Fruit fly (Drosophila melanogaster): Measurements from ENCODE around the gene CG33912.

The CG33912 gene

DNA sequence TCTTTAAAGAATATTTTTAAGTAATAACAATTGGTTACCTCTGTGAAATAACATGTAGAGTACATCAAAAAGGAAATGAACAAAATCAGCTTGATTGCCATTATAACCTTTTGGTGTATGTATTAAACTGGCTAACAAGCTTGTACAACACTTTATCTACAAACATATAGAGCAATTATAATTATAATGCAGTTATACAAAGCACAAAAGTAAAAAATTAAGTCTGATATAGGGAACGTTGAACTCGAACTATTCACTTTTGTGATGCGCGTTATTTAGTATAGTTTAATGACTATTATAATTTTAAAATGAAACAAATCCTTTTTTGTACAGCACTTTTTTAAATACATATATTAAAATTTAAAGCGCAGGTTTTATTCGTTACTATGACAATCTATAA lies at the start of gene CG33912:
Gene CG33912, minus strand, starts transcription at position 101 of the 400 bp plus-strand sequence.
- TF ChIP-seq Dll (optimal IDR thresholded peaks at IDR 0.05) (no peak), pan (optimal IDR thresholded peaks at IDR 0.05) (no peak), CG8478 (optimal IDR thresholded peaks at IDR 0.05) (no peak), psq (optimal IDR thresholded peaks at IDR 0.05) (no peak), EcR (GFP tag; optimal IDR thresholded peaks at IDR 0.05) (no peak), usp (GFP tag; optimal IDR thresholded peaks at IDR 0.05) (no peak)

DNA sequence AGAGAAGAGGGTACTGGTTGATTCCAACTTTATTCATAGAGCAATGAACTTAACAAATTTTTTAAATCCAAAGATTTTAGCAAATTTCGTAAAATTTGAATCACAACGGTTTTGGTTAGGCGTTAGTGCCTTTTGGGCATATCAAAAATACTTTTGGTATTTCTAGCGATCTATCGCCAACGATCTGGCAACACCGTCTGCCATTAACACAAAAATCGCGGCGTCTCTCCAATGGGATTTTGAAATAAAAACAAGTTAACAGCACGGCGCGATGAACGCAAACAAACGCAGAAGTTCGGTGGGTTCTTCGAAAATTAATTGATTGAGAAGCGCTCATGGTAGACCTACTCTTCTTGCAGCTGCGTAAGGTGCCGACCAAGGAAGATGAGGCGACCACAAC lies 44.7 kb upstream of the CG33912 start, which contains the start of gene Spc105R:
Gene Spc105R, plus strand, starts transcription at position 203 of the 400 bp plus-strand sequence.
- TF ChIP-seq EcR (GFP tag; optimal IDR thresholded peaks at IDR 0.05) = no peak
- no peak for TF ChIP-seq CG8478 (optimal IDR thresholded peaks at IDR 0.05)

dm6 chr3L:20798325-20798846 lies 42.9 kb upstream of the CG33912 start, which contains the start of the genes CG3698 and tzn:
Gene CG3698 (minus strand): TSS chr3L:20798375.
Gene tzn (plus strand): TSS chr3L:20798645.
- TF ChIP-seq pan (optimal IDR thresholded peaks at IDR 0.05) (no peak), psq (optimal IDR thresholded peaks at IDR 0.05) (no peak), usp (GFP tag; optimal IDR thresholded peaks at IDR 0.05) (no peak), EcR (GFP tag; optimal IDR thresholded peaks at IDR 0.05) (no peak), Dll (optimal IDR thresholded peaks at IDR 0.05) (no peak), CG8478 (optimal IDR thresholded peaks at IDR 0.05) (no peak)

DNA sequence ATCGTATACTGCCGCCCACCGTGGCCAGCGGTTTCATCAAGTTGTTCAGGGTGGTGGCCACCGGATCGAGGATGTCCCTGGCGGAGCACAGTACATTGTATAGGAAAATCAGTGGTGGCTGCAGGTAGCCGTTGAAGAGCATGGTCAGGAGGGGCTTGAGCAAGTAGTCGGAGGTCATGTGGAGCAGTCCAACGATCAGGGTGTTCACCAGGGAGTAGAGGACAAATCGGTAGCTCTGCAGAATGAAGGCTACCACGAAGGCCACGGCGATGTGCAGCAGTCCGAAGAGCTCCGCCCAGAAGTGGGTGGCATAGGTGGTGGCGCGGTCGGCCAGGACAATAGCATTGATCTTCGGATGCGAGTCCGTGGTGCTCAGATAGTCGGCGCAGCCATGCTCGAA lies 41.9 kb upstream of the CG33912 start:
- TF ChIP-seq Dll (optimal IDR thresholded peaks at IDR 0.05) (no peak), usp (GFP tag; optimal IDR thresholded peaks at IDR 0.05) (no peak), CG8478 (optimal IDR thresholded peaks at IDR 0.05) (no peak), pan (optimal IDR thresholded peaks at IDR 0.05) (no peak), EcR (GFP tag; optimal IDR thresholded peaks at IDR 0.05) (no peak), psq (optimal IDR thresholded peaks at IDR 0.05) (no peak)

DNA sequence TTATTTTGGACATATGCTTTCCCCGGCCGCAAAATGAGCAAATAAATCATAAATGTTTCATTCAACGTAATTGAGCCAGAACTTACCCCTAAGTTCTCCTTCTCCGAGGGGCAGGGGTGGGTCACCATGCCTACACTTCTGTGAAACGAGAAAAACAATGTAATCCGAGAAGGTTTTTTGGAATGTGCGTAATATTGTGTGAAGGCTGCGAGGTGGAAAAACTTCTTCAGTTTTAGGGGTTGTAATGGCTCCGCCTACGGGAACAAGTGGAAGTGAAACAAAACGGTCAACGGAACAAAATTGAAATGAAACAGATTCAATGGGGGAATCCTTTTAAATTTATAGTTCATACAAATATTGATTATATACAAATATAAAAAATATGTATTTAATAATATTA lies 41.3 kb upstream of the CG33912 start:
- TF ChIP-seq Dll (optimal IDR thresholded peaks at IDR 0.05) (no peak), pan (optimal IDR thresholded peaks at IDR 0.05) (no peak), psq (optimal IDR thresholded peaks at IDR 0.05) (no peak), EcR (GFP tag; optimal IDR thresholded peaks at IDR 0.05) (no peak), CG8478 (optimal IDR thresholded peaks at IDR 0.05) (no peak), usp (GFP tag; optimal IDR thresholded peaks at IDR 0.05) (no peak)

DNA sequence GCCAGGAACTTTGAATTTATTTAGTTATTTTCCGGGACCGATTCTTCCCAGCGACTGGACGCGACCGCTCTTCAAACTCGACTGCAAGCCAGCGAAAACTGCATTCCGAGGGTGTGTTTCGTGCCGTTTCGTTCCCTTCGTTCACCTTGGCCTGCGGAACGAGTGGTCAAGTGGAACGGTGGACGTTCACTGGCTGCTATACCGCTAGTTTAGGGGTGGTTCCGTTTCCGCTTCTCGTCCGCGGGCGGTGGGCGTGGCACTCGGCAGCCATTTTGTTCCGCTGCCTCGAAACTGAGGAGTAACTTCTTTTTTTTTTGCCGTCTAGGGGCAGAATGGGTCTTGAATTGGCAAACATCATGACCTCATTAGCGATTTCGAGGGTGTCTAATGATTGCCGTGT lies 37.2 kb upstream of the CG33912 start, which contains the start of gene Six4:
Gene Six4, minus strand, starts transcription at position 85 of the 400 bp plus-strand sequence.
- TF ChIP-seq Dll (optimal IDR thresholded peaks at IDR 0.05) (no peak), usp (GFP tag; optimal IDR thresholded peaks at IDR 0.05) (no peak), CG8478 (optimal IDR thresholded peaks at IDR 0.05) (no peak), psq (optimal IDR thresholded peaks at IDR 0.05) (no peak)

dm6 chr3L:20789299-20789698 lies 33.8 kb upstream of the CG33912 start:
- TF ChIP-seq pan (optimal IDR thresholded peaks at IDR 0.05) (no peak), EcR (GFP tag; optimal IDR thresholded peaks at IDR 0.05) (no peak), psq (optimal IDR thresholded peaks at IDR 0.05) (no peak), CG8478 (optimal IDR thresholded peaks at IDR 0.05) (no peak), Dll (optimal IDR thresholded peaks at IDR 0.05) (no peak), usp (GFP tag; optimal IDR thresholded peaks at IDR 0.05) (no peak)

DNA sequence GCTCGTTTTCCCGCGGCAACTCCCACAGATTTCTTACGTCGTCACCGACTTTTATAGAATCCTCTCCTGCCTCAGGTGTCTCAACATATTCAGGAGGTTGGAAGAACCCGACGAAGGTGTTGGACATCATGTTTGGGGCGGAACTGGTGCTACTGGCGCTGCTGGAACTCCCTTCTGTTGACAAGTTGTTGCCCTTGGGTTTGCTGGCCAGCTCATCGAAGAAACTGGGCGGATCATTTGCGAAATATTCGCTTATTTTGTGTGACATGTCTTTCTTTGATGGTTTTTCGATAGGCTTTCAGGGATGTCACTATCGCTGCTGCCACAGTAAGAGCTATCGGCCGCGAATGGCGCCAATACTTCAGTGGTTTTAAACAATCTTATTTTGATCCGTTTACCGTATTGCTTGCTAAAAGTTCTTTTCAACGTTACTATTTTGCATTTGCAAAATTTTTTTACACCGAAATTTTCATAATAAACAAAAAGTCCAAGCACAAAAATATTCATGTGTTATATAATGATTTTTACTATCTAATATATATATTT lies 32.4 kb upstream of the CG33912 start, which contains the start of gene CG11396:
Gene CG11396, minus strand, starts transcription at position 303 of the 546 bp plus-strand sequence.
- TF ChIP-seq CG8478 (optimal IDR thresholded peaks at IDR 0.05) = no peak
- TF ChIP-seq usp (GFP tag; optimal IDR thresholded peaks at IDR 0.05) = no peak
- TF ChIP-seq psq (optimal IDR thresholded peaks at IDR 0.05) = no peak
- TF ChIP-seq EcR (GFP tag; optimal IDR thresholded peaks at IDR 0.05) = no peak
- no peak for TF ChIP-seq Dll (optimal IDR thresholded peaks at IDR 0.05)
- TF ChIP-seq pan (optimal IDR thresholded peaks at IDR 0.05) = no peak

dm6 chr3L:20785742-20786427 lies 30.4 kb upstream of the CG33912 start, which contains the start of gene Pcif1:
Gene Pcif1 (minus strand): TSS chr3L:20786197.
- TF ChIP-seq psq (optimal IDR thresholded peaks at IDR 0.05) (no peak), Dll (optimal IDR thresholded peaks at IDR 0.05) (no peak), usp (GFP tag; optimal IDR thresholded peaks at IDR 0.05) (no peak)

- TF ChIP-seq psq (optimal IDR thresholded peaks at IDR 0.05) (no peak), Dll (optimal IDR thresholded peaks at IDR 0.05) (peak; percentile 93)
These were observed 29.6 kb upstream of the CG33912 start for dm6 chr3L:20784812-20785671.

DNA sequence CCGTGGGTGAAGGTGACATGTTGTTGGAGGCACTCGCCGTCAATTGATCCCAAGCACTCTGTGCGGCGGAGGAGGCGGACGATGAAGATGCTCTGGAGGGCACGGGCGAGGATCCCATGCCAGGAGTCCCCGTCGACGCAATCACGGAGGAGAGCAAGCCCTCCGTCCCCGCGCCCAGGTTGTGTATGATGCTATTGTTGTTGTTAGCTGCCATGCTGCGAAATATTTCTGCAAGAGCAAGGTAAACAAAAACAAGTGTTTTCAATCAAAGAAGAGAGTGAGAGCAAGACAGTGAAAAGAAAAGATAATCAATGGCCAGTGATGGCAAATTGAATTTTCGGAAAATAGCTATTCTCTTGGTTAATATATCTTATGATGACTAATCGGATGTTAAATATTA lies 28.9 kb upstream of the CG33912 start:
- no peak for TF ChIP-seq EcR (GFP tag; optimal IDR thresholded peaks at IDR 0.05)
- peak; percentile 16 for TF ChIP-seq Dll (optimal IDR thresholded peaks at IDR 0.05)
- no peak for TF ChIP-seq usp (GFP tag; optimal IDR thresholded peaks at IDR 0.05)

Measured in whole organism.